Worm (Caenorhabditis elegans): ENCODE results near the gene T19H12.12.

DNA sequence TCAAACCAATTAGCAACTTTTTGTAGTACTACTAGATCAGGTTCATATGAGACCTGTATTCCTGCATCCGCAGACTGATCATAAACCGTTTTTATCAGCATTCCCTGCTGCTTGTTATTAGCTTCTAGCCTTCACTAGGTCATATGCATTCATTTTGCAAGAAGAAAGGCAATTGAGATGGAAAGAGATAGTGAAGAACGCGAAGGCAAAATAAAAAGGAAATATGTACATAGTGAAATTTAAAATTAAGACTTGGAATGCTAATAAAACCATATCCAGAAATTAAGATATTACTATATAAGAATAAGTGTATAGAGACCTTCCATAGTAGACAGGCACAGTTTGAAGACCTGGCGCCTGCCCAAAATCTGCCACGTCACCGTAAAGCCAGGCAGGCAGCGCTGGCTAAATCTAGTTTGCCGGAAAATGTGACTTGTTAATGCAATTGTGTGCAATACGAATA lies 36.1 kb downstream of the T19H12.12 start, which contains the start of the genes C02E7.8 and srh-23:
- no peak for TF ChIP-seq pha-4 (tag; optimal IDR thresholded peaks at IDR 0.05)
- no peak for TF ChIP-seq snpc-4 (tag; optimal IDR thresholded peaks at IDR 0.05)

Data from whole organism, mixed stage, embryonic.